Fruit fly (Drosophila melanogaster): ENCODE results near the gene chico.
A peak's percentile ranks its signal among the peaks of the same experiment; 100 is the strongest.

chico gene

DNA sequence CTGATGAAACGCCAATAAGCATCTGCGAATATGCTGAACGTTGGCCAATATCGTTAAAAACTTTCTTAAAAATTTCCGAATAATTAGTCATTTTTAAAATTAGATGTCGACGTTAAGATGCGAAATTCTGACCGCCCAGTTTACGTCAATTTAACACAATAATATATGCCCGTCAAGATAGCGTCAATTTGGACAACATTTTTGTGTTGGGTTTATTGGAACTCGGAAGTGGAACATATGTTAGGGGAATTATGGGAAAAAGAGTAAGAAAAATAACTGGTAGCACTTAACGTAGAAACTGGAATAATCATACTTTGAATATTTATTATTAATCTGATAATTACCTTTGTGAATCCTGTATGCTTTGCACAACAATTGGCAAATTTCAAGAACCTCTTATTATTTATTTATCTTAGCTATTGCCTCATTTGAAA is 8.9 kb upstream of the chico start, which contains the start of gene CG5676 (continued):
- TF ChIP-seq sima (GFP tag; optimal IDR thresholded peaks at IDR 0.05): no peak
- no peak for TF ChIP-seq CrebB (tag; optimal IDR thresholded peaks at IDR 0.05)
- TF ChIP-seq CG11723 (GFP tag; optimal IDR thresholded peaks at IDR 0.05): peak; percentile 51
- no peak for TF ChIP-seq CG8388 (GFP tag; optimal IDR thresholded peaks at IDR 0.05)
- TF ChIP-seq CG17361 (GFP tag; IDR thresholded peaks at IDR 0.05): no peak
- TF ChIP-seq gsb-n (tag; optimal IDR thresholded peaks at IDR 0.05): no peak
- no peak for TF ChIP-seq Deaf1 (tag; optimal IDR thresholded peaks at IDR 0.05)
- no peak for TF ChIP-seq zf30C (GFP tag; optimal IDR thresholded peaks at IDR 0.05)
- TF ChIP-seq TFAM (GFP tag; optimal IDR thresholded peaks at IDR 0.05): no peak
- no peak for TF ChIP-seq sob (GFP tag; IDR thresholded peaks at IDR 0.05)
- no peak for TF ChIP-seq CG12744 (GFP tag; optimal IDR thresholded peaks at IDR 0.05)
- TF ChIP-seq CG6689 (GFP tag; IDR thresholded peaks at IDR 0.05): no peak
- no peak for TF ChIP-seq cas (GFP tag; IDR thresholded peaks at IDR 0.05)
- TF ChIP-seq Gsc (GFP tag; IDR thresholded peaks at IDR 0.05): no peak
- TF ChIP-seq H15 (GFP tag; IDR thresholded peaks at IDR 0.05): no peak
- peak; percentile 26 for TF ChIP-seq Ets97D (GFP tag; optimal IDR thresholded peaks at IDR 0.05)
- no peak for TF ChIP-seq CG16779 (GFP tag; IDR thresholded peaks at IDR 0.05)
- no peak for TF ChIP-seq exex (tag; optimal IDR thresholded peaks at IDR 0.05)
- no peak for TF ChIP-seq CG9876 (GFP tag; optimal IDR thresholded peaks at IDR 0.05)
- no peak for TF ChIP-seq NC2α (GFP tag; optimal IDR thresholded peaks at IDR 0.05)
- no peak for TF ChIP-seq CHES-1-like (GFP tag; optimal IDR thresholded peaks at IDR 0.05)
- no peak for TF ChIP-seq usp (GFP tag; optimal IDR thresholded peaks at IDR 0.05)
- no peak for TF ChIP-seq Mrtf (GFP tag; IDR thresholded peaks at IDR 0.05)
- TF ChIP-seq jing (GFP tag; optimal IDR thresholded peaks at IDR 0.05): no peak
- TF ChIP-seq CG17912 (GFP tag; optimal IDR thresholded peaks at IDR 0.05): no peak
- TF ChIP-seq CG15696 (tag; optimal IDR thresholded peaks at IDR 0.05): no peak
- no peak for TF ChIP-seq Dref (GFP tag; IDR thresholded peaks at IDR 0.05)
- no peak for TF ChIP-seq p53 (GFP tag; optimal IDR thresholded peaks at IDR 0.05)
- no peak for TF ChIP-seq CG15514 (GFP tag; optimal IDR thresholded peaks at IDR 0.05)
- no peak for TF ChIP-seq CG3065 (GFP tag; optimal IDR thresholded peaks at IDR 0.05)
- no peak for TF ChIP-seq emc (GFP tag; optimal IDR thresholded peaks at IDR 0.05)
- no peak for TF ChIP-seq ham (GFP tag; IDR thresholded peaks at IDR 0.05)
- TF ChIP-seq bigmax (GFP tag; optimal IDR thresholded peaks at IDR 0.05): no peak
- no peak for TF ChIP-seq Dad (GFP tag; optimal IDR thresholded peaks at IDR 0.05)
- TF ChIP-seq CG32532 (GFP tag; IDR thresholded peaks at IDR 0.05): no peak
- TF ChIP-seq ATbp (GFP tag; optimal IDR thresholded peaks at IDR 0.05): no peak
- no peak for TF ChIP-seq CG4424 (GFP tag; optimal IDR thresholded peaks at IDR 0.05)
- no peak for TF ChIP-seq CG4328 (GFP tag; optimal IDR thresholded peaks at IDR 0.05)
- TF ChIP-seq ken (GFP tag; IDR thresholded peaks at IDR 0.05): no peak
- TF ChIP-seq CG42726 (GFP tag; IDR thresholded peaks at IDR 0.05; ENCODE audit: partially characterized antibody): no peak
- no peak for TF ChIP-seq stc (GFP tag; IDR thresholded peaks at IDR 0.05)
- no peak for TF ChIP-seq Lim3 (GFP tag; IDR thresholded peaks at IDR 0.05)
- no peak for TF ChIP-seq CG1647 (GFP tag; optimal IDR thresholded peaks at IDR 0.05)
- no peak for TF ChIP-seq NFAT (GFP tag; IDR thresholded peaks at IDR 0.05)
- TF ChIP-seq CG1024 (GFP tag; IDR thresholded peaks at IDR 0.05): peak; percentile 90
- TF ChIP-seq vfl (GFP tag; optimal IDR thresholded peaks at IDR 0.05): no peak
- no peak for TF ChIP-seq amos (GFP tag; IDR thresholded peaks at IDR 0.05; ENCODE audit: partially characterized antibody)
- TF ChIP-seq CG4707 (GFP tag; optimal IDR thresholded peaks at IDR 0.05): no peak
- TF ChIP-seq CG17802 (tag; optimal IDR thresholded peaks at IDR 0.05): peak; percentile 86
- TF ChIP-seq CG6791 (GFP tag; IDR thresholded peaks at IDR 0.05; ENCODE audit: partially characterized antibody): peak; percentile 20; the same call in 1 of the 3 replicates
- no peak for TF ChIP-seq yki (optimal IDR thresholded peaks at IDR 0.05)
- no peak for TF ChIP-seq Dfd (GFP tag; optimal IDR thresholded peaks at IDR 0.05)
- TF ChIP-seq Poxn (GFP tag; IDR thresholded peaks at IDR 0.05): no peak
- TF ChIP-seq onecut (GFP tag; IDR thresholded peaks at IDR 0.05): no peak
